Fruit fly (Drosophila melanogaster) whole organism: Measurements from ENCODE around the gene Ugt303B3.

Experiments used
- EcR ChIP-seq, 2 experiments: fragments of >200 bp; optimal IDR thresholded peaks; 2 replicates each; lab custom pipeline; 2017; ENCODE audit warnings: missing biosample characterization in 2 of 2, missing genetic modification characterization in 2 of 2, missing genetic modification reagents in 2 of 2
- usp ChIP-seq: fragments of >200 bp; optimal IDR thresholded peaks from 2 replicates; lab custom pipeline; 2017; ENCODE audit warnings: missing biosample characterization, missing genetic modification characterization, mixed read lengths

DNA sequence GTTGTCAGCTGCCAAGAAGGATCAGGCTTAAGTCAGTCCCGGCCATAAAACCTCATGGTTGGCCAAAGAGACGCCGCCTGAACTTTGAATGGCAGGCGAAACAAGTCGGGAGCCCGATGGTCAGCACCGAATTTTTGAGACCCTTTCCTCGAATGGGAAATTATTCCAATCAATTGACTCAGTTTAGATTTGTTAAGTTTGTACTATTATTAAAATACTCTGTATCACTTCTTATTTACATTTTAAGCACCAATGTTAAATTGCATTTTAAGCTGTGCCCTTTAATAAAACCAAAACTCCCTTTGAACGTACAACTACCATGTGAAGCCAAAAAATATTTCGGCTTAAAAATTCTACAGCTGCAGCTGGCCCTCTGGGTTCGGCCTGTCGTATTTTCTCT lies 47.8 kb downstream of the Ugt303B3 start:
- TF ChIP-seq usp (GFP tag; lab: Kevin White, UChicago), result no peak
- no peak for TF ChIP-seq EcR (GFP tag; optimal IDR thresholded peaks at IDR 0.05; lab: Kevin White, UChicago)
